Fruit fly (Drosophila melanogaster): ENCODE data around the gene Sxl.
A peak's percentile ranks its signal among the peaks of the same experiment; 100 is the strongest.

The Sxl gene

DNA sequence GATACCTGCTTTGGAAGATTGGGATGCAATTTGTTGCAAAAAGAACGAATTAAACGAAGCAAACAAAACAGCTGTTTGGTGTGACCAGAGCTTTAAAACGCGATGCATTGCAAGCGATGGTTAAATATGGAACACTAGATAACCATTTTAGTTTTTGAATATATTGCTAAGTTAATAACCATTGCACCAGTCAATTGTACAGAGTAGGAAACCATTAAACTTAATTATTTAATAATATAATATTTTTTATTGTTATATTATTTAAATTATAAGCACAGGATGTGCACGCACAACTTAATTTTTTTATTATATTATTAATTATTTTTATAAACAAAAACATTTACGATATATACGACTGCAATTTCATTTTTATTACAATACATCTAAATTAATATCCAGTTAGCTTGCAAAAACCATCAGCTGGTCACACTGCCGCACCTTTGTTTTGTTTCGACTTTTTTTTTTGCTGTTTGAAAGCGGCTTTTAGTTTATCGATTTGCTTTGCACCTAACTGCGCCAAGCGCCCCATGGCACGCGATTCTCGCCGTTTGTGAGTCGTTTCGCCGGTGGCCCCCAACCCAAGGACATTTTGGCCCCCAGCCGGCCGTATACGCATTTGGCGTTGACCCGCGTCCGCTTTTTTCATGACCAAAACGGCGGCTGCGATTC is 6.7 kb upstream of the Sxl start, which contains the start of the genes CG4617 and CG8300 (continued):
- TF ChIP-seq gt (GFP tag; IDR thresholded peaks at IDR 0.05), result no peak
- no peak for TF ChIP-seq Oaz (GFP tag; IDR thresholded peaks at IDR 0.05)
- no peak for TF ChIP-seq toy (GFP tag; IDR thresholded peaks at IDR 0.05)
- TF ChIP-seq CG6175 (GFP tag; IDR thresholded peaks at IDR 0.05), result no peak
- TF ChIP-seq CG7357 (GFP tag; IDR thresholded peaks at IDR 0.05), result no peak
- TF ChIP-seq ewg (GFP tag; optimal IDR thresholded peaks at IDR 0.05), result no peak
- no peak for TF ChIP-seq run (tag; optimal IDR thresholded peaks at IDR 0.05)
- TF ChIP-seq fd64A (GFP tag; optimal IDR thresholded peaks at IDR 0.05), result no peak
- TF ChIP-seq CG17359 (tag; optimal IDR thresholded peaks at IDR 0.05), result no peak
- peak; percentile 14 for TF ChIP-seq Nf-YC (tag; optimal IDR thresholded peaks at IDR 0.05)
- TF ChIP-seq oc (tag; optimal IDR thresholded peaks at IDR 0.05), result no peak
- TF ChIP-seq CG6689 (GFP tag; IDR thresholded peaks at IDR 0.05), result 0 out of 2 replicates have a peak, but pooled peaks have one; percentile 21
- no peak for TF ChIP-seq CkIIα-i1 (GFP tag; IDR thresholded peaks at IDR 0.05)
- TF ChIP-seq NfI (GFP tag; optimal IDR thresholded peaks at IDR 0.05), result peak; percentile 1
- TF ChIP-seq fd3F (GFP tag; optimal IDR thresholded peaks at IDR 0.05), result no peak
- TF ChIP-seq Neu2 (GFP tag; optimal IDR thresholded peaks at IDR 0.05; ENCODE audit: borderline replicate concordance), result no peak
- no peak for TF ChIP-seq ab (GFP tag; optimal IDR thresholded peaks at IDR 0.05)
- no peak for TF ChIP-seq CG2120 (GFP tag; optimal IDR thresholded peaks at IDR 0.05)
- no peak for TF ChIP-seq CG10959 (GFP tag; IDR thresholded peaks at IDR 0.05)
- TF ChIP-seq dpn (GFP tag; optimal IDR thresholded peaks at IDR 0.05), result no peak
- TF ChIP-seq Fer3 (tag; optimal IDR thresholded peaks at IDR 0.05), result peak; percentile 4
- no peak for TF ChIP-seq danr (GFP tag; IDR thresholded peaks at IDR 0.05)
- TF ChIP-seq chinmo (GFP tag; IDR thresholded peaks at IDR 0.05; ENCODE audit: partially characterized antibody), result no peak
- no peak for TF ChIP-seq CG14441 (GFP tag; IDR thresholded peaks at IDR 0.05)
- no peak for TF ChIP-seq Adf1 (GFP tag; IDR thresholded peaks at IDR 0.05)
- TF ChIP-seq ham (GFP tag; IDR thresholded peaks at IDR 0.05), result no peak
- peak; percentile 37 for TF ChIP-seq CG18262 (tag; optimal IDR thresholded peaks at IDR 0.05)
- TF ChIP-seq Hmx (GFP tag; optimal IDR thresholded peaks at IDR 0.05), result no peak
- TF ChIP-seq vfl (GFP tag; optimal IDR thresholded peaks at IDR 0.05), result no peak
- no peak for TF ChIP-seq inv (GFP tag; IDR thresholded peaks at IDR 0.05; ENCODE audit: partially characterized antibody)
- no peak for TF ChIP-seq Max (GFP tag; optimal IDR thresholded peaks at IDR 0.05)
- TF ChIP-seq CG4424 (GFP tag; optimal IDR thresholded peaks at IDR 0.05), result no peak
- TF ChIP-seq kay (GFP tag; optimal IDR thresholded peaks at IDR 0.05), result no peak
- peak; percentile 47 for TF ChIP-seq Abd-B (GFP tag; optimal IDR thresholded peaks at IDR 0.05)
- peak; percentile 54 for TF ChIP-seq CoRest (tag; optimal IDR thresholded peaks at IDR 0.05)
- TF ChIP-seq grn (GFP tag; optimal IDR thresholded peaks at IDR 0.05), result no peak
- TF ChIP-seq CG15011 (GFP tag; optimal IDR thresholded peaks at IDR 0.05), result no peak
- no peak for TF ChIP-seq gcm2 (GFP tag; optimal IDR thresholded peaks at IDR 0.05)
- TF ChIP-seq H2.0 (GFP tag; IDR thresholded peaks at IDR 0.05), result no peak
- no peak for TF ChIP-seq ken (GFP tag; IDR thresholded peaks at IDR 0.05)

DNA sequence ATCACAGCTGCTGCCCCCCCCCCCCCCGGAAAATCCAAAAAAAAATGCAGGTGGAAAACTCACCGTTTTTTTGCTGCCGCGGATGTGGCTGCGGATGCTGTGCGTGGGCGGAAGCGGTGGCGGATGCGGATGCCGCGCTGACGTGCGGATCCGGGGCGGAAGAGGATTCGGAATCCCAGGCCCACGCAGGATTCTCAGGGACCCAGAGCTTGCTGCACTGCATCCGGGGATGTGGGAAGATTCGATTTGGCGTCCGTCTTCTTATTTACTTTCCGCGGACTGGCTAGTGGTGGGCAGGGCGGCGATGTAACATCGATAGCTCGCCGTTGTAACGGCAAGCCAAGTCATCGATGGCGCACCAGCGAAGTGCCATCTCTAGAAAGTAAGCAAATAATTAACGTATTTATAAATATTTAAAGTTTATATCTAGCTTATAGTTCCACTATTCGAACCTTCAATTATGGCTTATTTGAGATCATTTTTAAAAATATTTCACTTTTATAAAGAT is 4.2 kb upstream of the Sxl start, which contains the start of gene CG4615:
Gene CG4615, minus strand, starts transcription at position 288 of the 508 bp plus-strand sequence.
- no peak for TF ChIP-seq Kr (GFP tag; optimal IDR thresholded peaks at IDR 0.05)
- peak; percentile 31; the same call in 1 of the 2 replicates for TF ChIP-seq Ptx1 (GFP tag; IDR thresholded peaks at IDR 0.05)
- no peak for TF ChIP-seq ara (GFP tag; IDR thresholded peaks at IDR 0.05)
- TF ChIP-seq CG7556 (GFP tag; optimal IDR thresholded peaks at IDR 0.05), result no peak
- no peak for TF ChIP-seq CG32767 (GFP tag; IDR thresholded peaks at IDR 0.05)
- TF ChIP-seq CG7839 (tag; optimal IDR thresholded peaks at IDR 0.05), result no peak
- peak; percentile 85 for TF ChIP-seq CG6791 (GFP tag; IDR thresholded peaks at IDR 0.05; ENCODE audit: partially characterized antibody)
- peak; percentile 89 for TF ChIP-seq Dref (GFP tag; IDR thresholded peaks at IDR 0.05)
- no peak for TF ChIP-seq CG10462 (GFP tag; optimal IDR thresholded peaks at IDR 0.05)
- no peak for TF ChIP-seq CG12071 (GFP tag; optimal IDR thresholded peaks at IDR 0.05)
- no peak for TF ChIP-seq ken (GFP tag; IDR thresholded peaks at IDR 0.05)
- TF ChIP-seq B-H1 (GFP tag; IDR thresholded peaks at IDR 0.05), result no peak
- peak; percentile 94 for TF ChIP-seq bbx (GFP tag; IDR thresholded peaks at IDR 0.05; ENCODE audit: partially characterized antibody)
- TF ChIP-seq CG10565 (GFP tag; optimal IDR thresholded peaks at IDR 0.05), result no peak
